Worm (Caenorhabditis elegans): Measurements from ENCODE around the gene sre-34.

- TF ChIP-seq klf-2 (GFP tag; conservative IDR thresholded peaks at IDR 0.05) = no peak
- no peak for TF ChIP-seq cog-1 (tag; optimal IDR thresholded peaks at IDR 0.05)
- no peak for TF ChIP-seq med-1 (GFP tag; optimal IDR thresholded peaks at IDR 0.05; ENCODE audit: insufficient read depth)
- TF ChIP-seq flt-1 (GFP tag; IDR thresholded peaks at IDR 0.05) = no peak
Observed at ce11 chrII:12456633-12457032, 6.7 kb downstream of the sre-34 start, which contains the start of gene sre-32.
